Fruit fly (Drosophila melanogaster): ENCODE results near the gene cona.

DNA sequence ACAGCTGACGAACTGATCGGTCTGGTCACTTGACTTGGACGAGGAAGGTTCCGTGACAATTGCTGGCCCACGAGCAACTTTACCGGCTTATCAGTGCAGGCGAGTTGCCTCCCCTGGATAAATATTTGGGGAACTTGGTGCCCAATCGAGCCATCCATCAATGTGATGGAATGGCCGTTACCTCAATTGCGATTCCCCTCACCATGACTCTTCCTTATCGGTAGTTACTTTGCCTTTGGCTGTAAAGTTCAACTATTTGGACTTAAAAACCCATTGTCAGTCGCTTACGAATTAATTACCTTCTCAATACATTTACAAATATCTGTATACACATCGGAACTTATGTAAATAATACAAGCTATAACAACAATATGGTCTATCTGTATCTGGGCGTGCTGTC, 4.2 kb downstream of the cona start, which contains the start of gene Vha100-4:
- TF ChIP-seq CG7045 (GFP tag; optimal IDR thresholded peaks at IDR 0.05): no peak
- no peak for TF ChIP-seq cic (GFP tag; optimal IDR thresholded peaks at IDR 0.05)
- TF ChIP-seq CG11617 (GFP tag; optimal IDR thresholded peaks at IDR 0.05): no peak
- no peak for TF ChIP-seq kay (GFP tag; ENCODE audit: borderline replicate concordance)
- no peak for TF ChIP-seq Crg-1 (GFP tag; optimal IDR thresholded peaks at IDR 0.05)
- no peak for TF ChIP-seq CG5204 (GFP tag; optimal IDR thresholded peaks at IDR 0.05)
- TF ChIP-seq toe (GFP tag; optimal IDR thresholded peaks at IDR 0.05): no peak

Measured in whole organism, adult.